Worm (Caenorhabditis elegans) whole organism, L4 larva: ENCODE measurements around the gene nxf-2.

ENCODE experiments used
- D1046.2 ChIP-seq: fragments of 200-800 bp; sonication (Bioruptor generic); IDR thresholded peaks from 2 replicates; pipeline ENCODE4 v1.3.6; 2022; ENCODE audit warnings: missing genetic modification characterization, missing compliant biosample characterization
- aha-1 ChIP-seq: fragments of 150-350 bp; peaks from one replicate; lab custom pipeline; 2014; ENCODE audit warnings: missing biosample characterization, missing genetic modification characterization
- arid-1 ChIP-seq: fragments of 200-800 bp; sonication (Bioruptor generic); conservative IDR thresholded peaks from 2 replicates; pipeline ENCODE4 v1.3.6; 2022; ENCODE audit warnings: missing genetic modification reagents, missing genetic modification characterization, missing compliant biosample characterization
- ceh-82 ChIP-seq: sonication (generic microtip); optimal IDR thresholded peaks from 2 replicates; lab custom pipeline; 2017; ENCODE audit warnings: missing biosample characterization, missing genetic modification characterization
- ces-1 ChIP-seq: fragments of 150-350 bp; sonication (generic microtip); optimal IDR thresholded peaks from 4 replicates; lab custom pipeline; 2014; ENCODE audit warnings: missing biosample characterization, missing genetic modification reagents, missing genetic modification characterization
- daf-12 ChIP-seq: fragments of 150-350 bp; optimal IDR thresholded peaks from 2 replicates; lab custom pipeline; 2014; ENCODE audit warnings: missing biosample characterization, missing genetic modification reagents, missing genetic modification characterization
- dmd-8 ChIP-seq: fragments of 200-800 bp; sonication (Bioruptor generic); IDR thresholded peaks from 2 replicates; pipeline ENCODE4 v1.3.6; 2022; ENCODE audit warnings: missing genetic modification characterization, missing compliant biosample characterization
- fkh-10 ChIP-seq: fragments of 150-350 bp; optimal IDR thresholded peaks from 2 replicates; lab custom pipeline; 2014; ENCODE audit warnings: missing biosample characterization, missing genetic modification reagents, missing genetic modification characterization
- mdl-1 ChIP-seq, 2 experiments: fragments of 150-350 bp in 1 of 2; sonication (generic microtip) in 1 of 2; optimal IDR thresholded peaks; 2 replicates each; lab custom pipeline; 2014 to 2017; ENCODE audit warnings: missing biosample characterization in 2 of 2, missing genetic modification characterization in 2 of 2
- nhr-10 ChIP-seq: fragments of 150-350 bp; optimal IDR thresholded peaks from 2 replicates; lab custom pipeline; 2014; ENCODE audit warnings: missing biosample characterization, missing genetic modification characterization
- skn-1 ChIP-seq: fragments of 150-350 bp; optimal IDR thresholded peaks from 2 replicates; lab custom pipeline; 2014; ENCODE audit warnings: missing biosample characterization, missing genetic modification characterization
- snpc-4 ChIP-seq: fragments of 150-350 bp; optimal IDR thresholded peaks from 2 replicates; lab custom pipeline; 2014; ENCODE audit warnings: missing biosample characterization, missing genetic modification characterization
- unc-62 ChIP-seq, 3 experiments: fragments of 150-350 bp in 1 of 3; sonication (generic microtip); optimal IDR thresholded peaks in 2 of 3; peaks in 1 of 3; 1 replicate in 1 of 3; 2 replicates in 2 of 3; lab custom pipeline; 2014 to 2017; ENCODE audit warnings: missing biosample characterization in 3 of 3, missing genetic modification characterization in 3 of 3, missing genetic modification reagents in 3 of 3, missing genotype in 1 of 3

- TF ChIP-seq skn-1 (tag; lab: Kevin White, UChicago), result no peak
- no peak for TF ChIP-seq daf-12 (tag; lab: Kevin White, UChicago)
- TF ChIP-seq ces-1 (GFP tag; lab: Kevin White, UChicago), result no peak
- TF ChIP-seq D1046.2 (GFP tag; lab: Robert Waterston, UW), result no peak
- no peak for TF ChIP-seq nhr-10 (tag; lab: Kevin White, UChicago)
- no peak for TF ChIP-seq fkh-10 (GFP tag; lab: Kevin White, UChicago)
- TF ChIP-seq unc-62 (GFP tag; optimal IDR thresholded peaks at IDR 0.05 in 1 of 2; lab: Kevin White, UChicago), result no peak
- no peak for TF ChIP-seq unc-62 (tag; optimal IDR thresholded peaks at IDR 0.05; lab: Kevin White, UChicago)
- no peak for TF ChIP-seq mdl-1 (tag; optimal IDR thresholded peaks at IDR 0.05; lab: Kevin White, UChicago)
- no peak for TF ChIP-seq dmd-8 (GFP tag; lab: Robert Waterston, UW)
- TF ChIP-seq snpc-4, result no peak
- TF ChIP-seq arid-1 (GFP tag; lab: Robert Waterston, UW), result no peak
- TF ChIP-seq ceh-82, result no peak
- no peak for TF ChIP-seq aha-1 (tag; lab: Kevin White, UChicago)
Measured at ce11 chrV:14396123-14396669, 21.4 kb downstream of the nxf-2 start.
